Fruit fly (Drosophila melanogaster) whole organism, adult: ENCODE measurements around the gene Tbca.

Experiments
- CG12768 ChIP-seq: fragments of 200-800 bp; sonication (Bioruptor generic); optimal IDR thresholded peaks from 2 replicates; lab custom pipeline; 2017; ENCODE audit warnings: missing biosample characterization, missing genetic modification characterization, mild to moderate bottlenecking, moderate library complexity, missing genetic modification reagents
- CG7045 ChIP-seq: fragments of 200-800 bp; sonication (Bioruptor generic); optimal IDR thresholded peaks from 2 replicates; lab custom pipeline; 2017; ENCODE audit warnings: missing biosample characterization, mild to moderate bottlenecking, missing genetic modification characterization
- Mnt ChIP-seq: fragments of 200-800 bp; sonication (Bioruptor generic); optimal IDR thresholded peaks from 2 replicates; lab custom pipeline; 2016; ENCODE audit warnings: missing biosample characterization, mild to moderate bottlenecking, missing genetic modification characterization
- bab1 ChIP-seq: fragments of 200-800 bp; sonication (Bioruptor generic); optimal IDR thresholded peaks from 3 replicates; lab custom pipeline; 2019; ENCODE audit warnings: missing biosample characterization, mild to moderate bottlenecking, missing genetic modification characterization, moderate library complexity
- kay ChIP-seq: fragments of 200-800 bp; sonication (Bioruptor generic); peaks from one replicate; lab custom pipeline; 2016; ENCODE audit warnings: missing biosample characterization, missing genetic modification characterization, borderline replicate concordance
- tj ChIP-seq: fragments of 200-800 bp; sonication (Bioruptor generic); optimal IDR thresholded peaks from 3 replicates; lab custom pipeline; 2017; ENCODE audit warnings: missing biosample characterization, mild to moderate bottlenecking, missing genetic modification characterization, moderate library complexity

DNA sequence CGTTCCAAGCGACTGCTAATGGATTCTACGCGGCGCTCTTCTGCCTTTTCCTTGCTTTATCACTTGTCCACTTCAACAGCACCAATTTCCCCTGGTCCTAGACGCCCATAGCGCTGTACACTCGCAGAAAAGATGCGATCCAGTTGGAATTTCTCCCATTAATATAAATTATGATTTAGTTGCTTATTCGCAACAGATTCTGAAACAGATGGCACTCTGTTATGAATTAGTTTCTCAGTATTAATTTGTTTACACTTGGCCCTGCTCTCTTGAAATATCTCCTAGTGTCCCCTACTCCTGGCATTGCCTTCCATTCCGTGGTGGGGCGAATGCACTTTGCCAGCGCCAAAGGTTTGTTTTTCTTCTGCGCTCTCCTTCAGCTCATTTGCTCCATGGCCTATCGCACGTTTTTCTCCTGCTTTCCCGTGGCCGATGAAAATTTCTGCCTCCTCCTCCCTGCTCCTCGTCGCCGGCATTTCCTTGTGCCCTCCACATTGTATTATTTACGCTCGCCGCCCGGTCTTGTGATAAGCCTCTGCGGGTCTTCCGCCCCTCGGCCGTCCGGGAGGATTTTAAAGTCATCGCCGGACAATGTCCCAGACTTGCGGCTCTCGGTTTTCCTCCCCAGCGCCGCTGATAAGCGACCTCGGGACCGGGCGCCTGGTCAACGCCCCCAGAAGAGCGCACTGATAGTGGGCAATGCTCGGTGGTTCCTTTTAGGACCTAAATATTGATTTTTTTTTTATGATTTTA lies 37.0 kb upstream of the Tbca start:
- TF ChIP-seq kay (GFP tag; lab: Kevin White, UChicago): no peak
- no peak for TF ChIP-seq Mnt (GFP tag; lab: Kevin White, UChicago)
- no peak for TF ChIP-seq bab1 (GFP tag; lab: Kevin White, UChicago)
- no peak for TF ChIP-seq CG12768 (GFP tag; lab: Kevin White, UChicago)
- TF ChIP-seq tj: no peak
- TF ChIP-seq CG7045 (GFP tag; lab: Kevin White, UChicago): no peak
